Worm (Caenorhabditis elegans): Measurements from ENCODE around the gene grl-19.

The grl-19 gene

ce11 chrIV:252454-252853, at the start of gene grl-19:
grl-19 (minus strand) TSS chrIV:252554.
- no peak for TF ChIP-seq unc-62 (GFP tag; optimal IDR thresholded peaks at IDR 0.05)

- no peak for TF ChIP-seq unc-62 (GFP tag; optimal IDR thresholded peaks at IDR 0.05)
Observed at ce11 chrIV:300307-300706, 48.0 kb upstream of the grl-19 start.

- TF ChIP-seq unc-62 (GFP tag; optimal IDR thresholded peaks at IDR 0.05) = no peak
Observed at ce11 chrIV:299190-299589, 46.8 kb upstream of the grl-19 start.

ce11 chrIV:298204-298603, 45.9 kb upstream of the grl-19 start, which contains the start of gene pnp-1:
pnp-1 (minus strand) TSS chrIV:298304.
- TF ChIP-seq unc-62 (GFP tag; optimal IDR thresholded peaks at IDR 0.05) = no peak

- no peak for TF ChIP-seq unc-62 (GFP tag; optimal IDR thresholded peaks at IDR 0.05)
Observed at ce11 chrIV:296849-297248, 44.5 kb upstream of the grl-19 start.

ce11 chrIV:295734-296201, 43.4 kb upstream of the grl-19 start:
- no peak for TF ChIP-seq unc-62 (GFP tag; optimal IDR thresholded peaks at IDR 0.05)

- no peak for TF ChIP-seq unc-62 (GFP tag; optimal IDR thresholded peaks at IDR 0.05)
Observed at ce11 chrIV:294737-295136, 42.4 kb upstream of the grl-19 start.

- no peak for TF ChIP-seq unc-62 (GFP tag; optimal IDR thresholded peaks at IDR 0.05)
Observed at ce11 chrIV:293995-294700, 41.8 kb upstream of the grl-19 start.

ce11 chrIV:293163-293755, 40.9 kb upstream of the grl-19 start:
- no peak for TF ChIP-seq unc-62 (GFP tag; optimal IDR thresholded peaks at IDR 0.05)

ce11 chrIV:291851-292367, 39.6 kb upstream of the grl-19 start:
- TF ChIP-seq unc-62 (GFP tag; optimal IDR thresholded peaks at IDR 0.05) = no peak

ce11 chrIV:291356-291755, 39.0 kb upstream of the grl-19 start, which contains the start of gene T21D12.7:
T21D12.7 (minus strand) TSS chrIV:291456.
- TF ChIP-seq unc-62 (GFP tag; optimal IDR thresholded peaks at IDR 0.05) = no peak

- TF ChIP-seq unc-62 (GFP tag; optimal IDR thresholded peaks at IDR 0.05) = no peak
Observed at ce11 chrIV:290387-290786, 38.0 kb upstream of the grl-19 start.

- TF ChIP-seq unc-62 (GFP tag; optimal IDR thresholded peaks at IDR 0.05) = no peak
Observed at ce11 chrIV:288027-288426, 35.7 kb upstream of the grl-19 start, which contains the start of gene T21D12.14. T21D12.14 (minus strand) TSS chrIV:288127.

- TF ChIP-seq unc-62 (GFP tag; optimal IDR thresholded peaks at IDR 0.05) = no peak
Observed at ce11 chrIV:283347-283746, 31.0 kb upstream of the grl-19 start, which contains the start of gene best-19. best-19 (plus strand) TSS chrIV:283647.

- TF ChIP-seq unc-62 (GFP tag; optimal IDR thresholded peaks at IDR 0.05) = no peak
Observed at ce11 chrIV:282008-282407, 29.7 kb upstream of the grl-19 start.

- TF ChIP-seq unc-62 (GFP tag; optimal IDR thresholded peaks at IDR 0.05) = no peak
Observed at ce11 chrIV:278284-278683, 25.9 kb upstream of the grl-19 start.

ce11 chrIV:275146-275545, 22.8 kb upstream of the grl-19 start:
- TF ChIP-seq unc-62 (GFP tag; optimal IDR thresholded peaks at IDR 0.05) = no peak

Data from whole organism, dauer.